Fruit fly (Drosophila melanogaster): ENCODE measurements around the gene RpL37A.
A peak's percentile ranks its signal among the peaks of the same experiment; 100 is the strongest.

Gene RpL37A

dm6 chr2L:5043495-5044146 lies 27.1 kb upstream of the RpL37A start (continued):
- TF ChIP-seq CG8119 (GFP tag; IDR thresholded peaks at IDR 0.05) (peak; percentile 74), Gug (GFP tag; IDR thresholded peaks at IDR 0.05) (peak; percentile 57), CG10669 (GFP tag; optimal IDR thresholded peaks at IDR 0.05) (peak; percentile 66), salr (GFP tag; optimal IDR thresholded peaks at IDR 0.05) (peak; percentile 45 to 52), CG11294 (GFP tag; IDR thresholded peaks at IDR 0.05) (peak; percentile 67), Met (GFP tag; optimal IDR thresholded peaks at IDR 0.05) (peak; percentile 50), eg (GFP tag; IDR thresholded peaks at IDR 0.05) (peak; percentile 84), lz (GFP tag; optimal IDR thresholded peaks at IDR 0.05) (peak; percentile 68), spab (GFP tag; optimal IDR thresholded peaks at IDR 0.05) (peak; percentile 50), Hr4 (GFP tag; optimal IDR thresholded peaks at IDR 0.05) (peak; percentile 79), Hr38 (GFP tag; optimal IDR thresholded peaks at IDR 0.05) (no peak), topi (GFP tag; optimal IDR thresholded peaks at IDR 0.05) (peak; percentile 62), CG6276 (GFP tag; optimal IDR thresholded peaks at IDR 0.05) (peak; percentile 72), OdsH (GFP tag; optimal IDR thresholded peaks at IDR 0.05) (peak; percentile 85), pdm3 (GFP tag; optimal IDR thresholded peaks at IDR 0.05) (peak; percentile 80)

- TF ChIP-seq svp (GFP tag) (peak; percentile 40), Gug (GFP tag; IDR thresholded peaks at IDR 0.05) (no peak), CG16779 (tag; optimal IDR thresholded peaks at IDR 0.05) (no peak), Blimp-1 (GFP tag; optimal IDR thresholded peaks at IDR 0.05) (no peak), Eip78C (GFP tag) (no peak), Sox14 (GFP tag; optimal IDR thresholded peaks at IDR 0.05) (no peak), fkh (GFP tag; optimal IDR thresholded peaks at IDR 0.05) (peak; percentile 48), CG10669 (GFP tag; optimal IDR thresholded peaks at IDR 0.05) (no peak), lz (GFP tag; optimal IDR thresholded peaks at IDR 0.05) (no peak), CG8632 (GFP tag; optimal IDR thresholded peaks at IDR 0.05) (no peak), eg (GFP tag; IDR thresholded peaks at IDR 0.05) (peak; percentile 14; the same call in 1 of the 3 replicates), fd59A (GFP tag; optimal IDR thresholded peaks at IDR 0.05) (no peak), Sox15 (GFP tag; optimal IDR thresholded peaks at IDR 0.05) (no peak), CG3032 (tag; optimal IDR thresholded peaks at IDR 0.05) (no peak)
Observed at dm6 chr2L:5044361-5044891, 26.3 kb upstream of the RpL37A start, which contains the start of gene CG31650. Gene CG31650, minus strand, starts transcription at chr2L:5044712.

- TF ChIP-seq Gug (GFP tag; IDR thresholded peaks at IDR 0.05), result peak; percentile 18; the same call in 1 of the 2 replicates
- peak; percentile 2 for TF ChIP-seq CG6854 (GFP tag; optimal IDR thresholded peaks at IDR 0.05)
- peak; percentile 28 for TF ChIP-seq net (GFP tag; optimal IDR thresholded peaks at IDR 0.05)
- TF ChIP-seq CG8319 (GFP tag; optimal IDR thresholded peaks at IDR 0.05), result no peak
- peak; percentile 60 for TF ChIP-seq esn (GFP tag; optimal IDR thresholded peaks at IDR 0.05)
- peak; percentile 24 for TF ChIP-seq CG8632 (GFP tag; optimal IDR thresholded peaks at IDR 0.05)
- peak; percentile 30 for TF ChIP-seq Eip93F (GFP tag; optimal IDR thresholded peaks at IDR 0.05)
- TF ChIP-seq CG32006 (GFP tag; optimal IDR thresholded peaks at IDR 0.05), result peak; percentile 70
- TF ChIP-seq Eip78C (GFP tag), result peak; percentile 78
- no peak for TF ChIP-seq Sox15 (GFP tag; optimal IDR thresholded peaks at IDR 0.05)
- no peak for TF ChIP-seq fd59A (GFP tag; optimal IDR thresholded peaks at IDR 0.05)
- TF ChIP-seq CG6808 (GFP tag; optimal IDR thresholded peaks at IDR 0.05), result no peak
- TF ChIP-seq CG8119 (GFP tag; IDR thresholded peaks at IDR 0.05), result peak; percentile 42; the same call in 1 of the 3 replicates
- no peak for TF ChIP-seq Hr38 (GFP tag; optimal IDR thresholded peaks at IDR 0.05)
- peak; percentile 53 for TF ChIP-seq CG3919 (GFP tag; optimal IDR thresholded peaks at IDR 0.05)
- peak in 1 of 2 experiments; percentile 35 for TF ChIP-seq salr (GFP tag; optimal IDR thresholded peaks at IDR 0.05)
- TF ChIP-seq svp (GFP tag), result peak; percentile 87
- peak; percentile 66 for TF ChIP-seq Sox14 (GFP tag; optimal IDR thresholded peaks at IDR 0.05)
- no peak for TF ChIP-seq dac (GFP tag; optimal IDR thresholded peaks at IDR 0.05)
- peak; percentile 11 for TF ChIP-seq CG3032 (tag; optimal IDR thresholded peaks at IDR 0.05)
- peak; percentile 66 for TF ChIP-seq Met (GFP tag; optimal IDR thresholded peaks at IDR 0.05)
- TF ChIP-seq ss (GFP tag; optimal IDR thresholded peaks at IDR 0.05), result peak in 1 of 2 experiments; percentile 28
- peak; percentile 46 for TF ChIP-seq Smox (GFP tag; optimal IDR thresholded peaks at IDR 0.05)
- TF ChIP-seq CG7368 (GFP tag; optimal IDR thresholded peaks at IDR 0.05), result no peak
- TF ChIP-seq Hr4 (GFP tag; optimal IDR thresholded peaks at IDR 0.05), result peak; percentile 63
- peak; percentile 65 for TF ChIP-seq OdsH (GFP tag; optimal IDR thresholded peaks at IDR 0.05)
- TF ChIP-seq dsx (GFP tag; optimal IDR thresholded peaks at IDR 0.05; ENCODE audit: poor library complexity, severe bottlenecking), result peak; percentile 16
- TF ChIP-seq CG10631 (GFP tag; optimal IDR thresholded peaks at IDR 0.05), result peak; percentile 57
- TF ChIP-seq lz (GFP tag; optimal IDR thresholded peaks at IDR 0.05), result peak; percentile 40
- no peak for TF ChIP-seq spab (GFP tag; optimal IDR thresholded peaks at IDR 0.05)
- TF ChIP-seq Ets96B (tag; optimal IDR thresholded peaks at IDR 0.05), result no peak
- no peak for TF ChIP-seq CG11762 (GFP tag; optimal IDR thresholded peaks at IDR 0.05; ENCODE audit: insufficient read depth)
Observed at dm6 chr2L:5044892-5045619, 25.7 kb upstream of the RpL37A start.

All from whole organism, prepupa.